Worm (Caenorhabditis elegans): ENCODE measurements around the gene F13B12.3.

ce11 chrIV:10466398-10466797, 27.5 kb downstream of the F13B12.3 start:
- no peak for TF ChIP-seq pax-1 (tag; optimal IDR thresholded peaks at IDR 0.05)
- TF ChIP-seq Y22D7AL.16 (tag; optimal IDR thresholded peaks at IDR 0.05), result no peak
- no peak for TF ChIP-seq ceh-30 (tag; optimal IDR thresholded peaks at IDR 0.05)
- TF ChIP-seq fax-1 (tag; optimal IDR thresholded peaks at IDR 0.05), result no peak
- no peak for TF ChIP-seq C38D4.7 (GFP tag; optimal IDR thresholded peaks at IDR 0.05)
- no peak for TF ChIP-seq zip-5 (tag; optimal IDR thresholded peaks at IDR 0.05)
- TF ChIP-seq T23F11.4 (GFP tag; optimal IDR thresholded peaks at IDR 0.05), result no peak

All from whole organism, late embryonic.